Worm (Caenorhabditis elegans) whole organism, L2 larva: ENCODE measurements around the gene idpb-2.

Source experiments
- C34F6.9 ChIP-seq: fragments of 150-350 bp; optimal IDR thresholded peaks from 2 replicates; lab custom pipeline; 2014; ENCODE audit warnings: missing biosample characterization, missing genetic modification characterization
- F13H6.1 ChIP-seq: sonication (generic microtip); optimal IDR thresholded peaks from 2 replicates; lab custom pipeline; 2016; ENCODE audit warnings: missing genetic modification characterization, missing compliant biosample characterization
- R02D3.7 ChIP-seq: fragments of 150-350 bp; optimal IDR thresholded peaks from 2 replicates; lab custom pipeline; 2014; ENCODE audit warnings: missing biosample characterization, missing genetic modification characterization
- ZK546.5 ChIP-seq: sonication (generic microtip); optimal IDR thresholded peaks from 2 replicates; lab custom pipeline; 2017; ENCODE audit warnings: missing biosample characterization, missing genetic modification characterization
- ama-1 ChIP-seq: fragments of 150-350 bp; optimal IDR thresholded peaks from 2 replicates; lab custom pipeline; 2018; ENCODE audit warnings: inconsistent platforms
- blmp-1 ChIP-seq: sonication (generic microtip); optimal IDR thresholded peaks from 2 replicates; lab custom pipeline; 2017; ENCODE audit warnings: missing genetic modification characterization, mild to moderate bottlenecking, missing compliant biosample characterization, antibody characterized with exemption, moderate library complexity; ENCODE audit not compliant: insufficient read depth
- ceh-16 ChIP-seq: fragments of 150-350 bp; optimal IDR thresholded peaks from 2 replicates; lab custom pipeline; 2014; ENCODE audit warnings: missing biosample characterization, missing genetic modification characterization
- crh-2 ChIP-seq: sonication (generic microtip); optimal IDR thresholded peaks from 2 replicates; lab custom pipeline; 2017; ENCODE audit warnings: missing biosample characterization, missing genetic modification characterization
- egl-27 ChIP-seq: sonication (generic microtip); optimal IDR thresholded peaks from 3 replicates; lab custom pipeline; 2017; ENCODE audit warnings: missing biosample characterization, missing genetic modification reagents, missing genetic modification characterization
- elt-1 ChIP-seq: fragments of 150-350 bp; optimal IDR thresholded peaks from 2 replicates; lab custom pipeline; 2014; ENCODE audit warnings: missing biosample characterization, missing genetic modification characterization
- fos-1 ChIP-seq: fragments of 150-350 bp; optimal IDR thresholded peaks from 2 replicates; lab custom pipeline; 2014; ENCODE audit warnings: missing biosample characterization, missing genetic modification characterization
- gmeb-1 ChIP-seq: fragments of 150-350 bp; optimal IDR thresholded peaks from 2 replicates; lab custom pipeline; 2014; ENCODE audit warnings: missing biosample characterization, missing genetic modification characterization
- lin-11 ChIP-seq: fragments of 150-350 bp; sonication (generic microtip); optimal IDR thresholded peaks from 2 replicates; lab custom pipeline; 2014; ENCODE audit warnings: missing biosample characterization, missing genetic modification characterization, inconsistent platforms, mixed read lengths
- lsy-2 ChIP-seq, 2 experiments: fragments of 150-350 bp in 1 of 2; sonication (generic microtip) in 1 of 2; optimal IDR thresholded peaks; 2 replicates each; lab custom pipeline; 2014 to 2017; ENCODE audit warnings: missing biosample characterization in 2 of 2, missing genetic modification characterization in 2 of 2
- nhr-11 ChIP-seq: fragments of 150-350 bp; optimal IDR thresholded peaks from 2 replicates; lab custom pipeline; 2014; ENCODE audit warnings: missing biosample characterization, missing genetic modification characterization
- nhr-12 ChIP-seq: fragments of 150-350 bp; optimal IDR thresholded peaks from 2 replicates; lab custom pipeline; 2014; ENCODE audit warnings: missing biosample characterization, missing genetic modification characterization
- nhr-21 ChIP-seq: fragments of 150-350 bp; optimal IDR thresholded peaks from 2 replicates; lab custom pipeline; 2014; ENCODE audit warnings: missing biosample characterization, missing genetic modification characterization
- nhr-23 ChIP-seq: fragments of 150-350 bp; optimal IDR thresholded peaks from 2 replicates; lab custom pipeline; 2014; ENCODE audit warnings: missing biosample characterization, missing genetic modification reagents, missing genetic modification characterization
- nhr-237 ChIP-seq: fragments of 150-350 bp; optimal IDR thresholded peaks from 2 replicates; lab custom pipeline; 2014; ENCODE audit warnings: missing biosample characterization, missing genetic modification characterization
- nhr-25 ChIP-seq: fragments of 150-350 bp; sonication (generic microtip); optimal IDR thresholded peaks from 3 replicates; lab custom pipeline; 2014; ENCODE audit warnings: missing biosample characterization, missing genetic modification characterization
- nhr-77 ChIP-seq: fragments of 150-350 bp; optimal IDR thresholded peaks from 2 replicates; lab custom pipeline; 2014; ENCODE audit warnings: missing biosample characterization, missing genetic modification characterization
- peb-1 ChIP-seq: fragments of 150-350 bp; optimal IDR thresholded peaks from 2 replicates; lab custom pipeline; 2014; ENCODE audit warnings: missing biosample characterization, missing genetic modification characterization
- skn-1 ChIP-seq: sonication (generic microtip); optimal IDR thresholded peaks from 2 replicates; lab custom pipeline; 2017; ENCODE audit warnings: missing biosample characterization, missing genetic modification characterization
- sma-3 ChIP-seq: sonication (generic microtip); optimal IDR thresholded peaks from 2 replicates; lab custom pipeline; 2016; ENCODE audit warnings: missing genetic modification reagents, missing genetic modification characterization, missing compliant biosample characterization
- sma-9 ChIP-seq, 2 experiments: fragments of 150-350 bp in 1 of 2; sonication (generic microtip) in 1 of 2; optimal IDR thresholded peaks; 2 replicates each; lab custom pipeline; 2014 to 2016; ENCODE audit warnings: missing genetic modification characterization in 2 of 2, mild to moderate bottlenecking in 1 of 2, missing biosample characterization in 1 of 2, missing compliant biosample characterization in 1 of 2, missing genetic modification reagents in 1 of 2, moderate library complexity in 1 of 2
- unc-39 ChIP-seq: fragments of 150-350 bp; optimal IDR thresholded peaks from 2 replicates; lab custom pipeline; 2014; ENCODE audit warnings: missing biosample characterization, missing genetic modification characterization
- unc-55 ChIP-seq: fragments of 150-350 bp; sonication (generic microtip); optimal IDR thresholded peaks from 3 replicates; lab custom pipeline; 2014; ENCODE audit warnings: missing biosample characterization, missing genetic modification reagents, missing genetic modification characterization
- unc-62 ChIP-seq: fragments of 150-350 bp; optimal IDR thresholded peaks from 2 replicates; lab custom pipeline; 2014; ENCODE audit warnings: missing biosample characterization, missing genetic modification reagents, missing genetic modification characterization
- zag-1 ChIP-seq: fragments of 150-350 bp; optimal IDR thresholded peaks from 2 replicates; lab custom pipeline; 2014; ENCODE audit warnings: missing biosample characterization, missing genetic modification characterization
- ztf-1 ChIP-seq: fragments of 200-800 bp; sonication (Bioruptor generic); conservative IDR thresholded peaks from 2 replicates; pipeline ENCODE4 v1.3.6; 2022; ENCODE audit warnings: missing genetic modification characterization, missing compliant biosample characterization
- ztf-11 ChIP-seq: sonication (generic microtip); optimal IDR thresholded peaks from 2 replicates; lab custom pipeline; 2017; ENCODE audit warnings: missing biosample characterization, missing genetic modification characterization
- ztf-4 ChIP-seq: fragments of 150-350 bp; optimal IDR thresholded peaks from 2 replicates; lab custom pipeline; 2014; ENCODE audit warnings: missing biosample characterization, missing genetic modification characterization

idpb-2 gene

ce11 chrII:5105020-5105419 lies 35.6 kb upstream of the idpb-2 start (continued):
- peak in 1 of 2 experiments; percentile 49 for TF ChIP-seq lsy-2 (tag; optimal IDR thresholded peaks at IDR 0.05; lab: Kevin White, UChicago)
- TF ChIP-seq ama-1 (lab: Kevin White, UChicago) = no peak
- no peak for TF ChIP-seq nhr-12 (tag; lab: Kevin White, UChicago)
- no peak for TF ChIP-seq ceh-16 (tag; lab: Kevin White, UChicago)
- TF ChIP-seq gmeb-1 = peak; percentile 67
- no peak for TF ChIP-seq ZK546.5 (tag; lab: Kevin White, UChicago)
- TF ChIP-seq fos-1 = peak; percentile 79
- peak; percentile 35 for TF ChIP-seq blmp-1 (tag; lab: Kevin White, UChicago)
- TF ChIP-seq egl-27 (tag; lab: Kevin White, UChicago) = peak; percentile 53
- no peak for TF ChIP-seq nhr-11 (tag; lab: Kevin White, UChicago)
- TF ChIP-seq nhr-25 (tag; lab: Kevin White, UChicago) = no peak
- no peak for TF ChIP-seq R02D3.7 (tag; lab: Kevin White, UChicago)
- TF ChIP-seq ztf-4 (tag; lab: Kevin White, UChicago) = peak; percentile 36
- no peak for TF ChIP-seq nhr-237
- TF ChIP-seq unc-55 (GFP tag; lab: Kevin White, UChicago) = peak; percentile 79
- TF ChIP-seq ztf-1 (GFP tag; lab: Robert Waterston, UW) = no peak

DNA sequence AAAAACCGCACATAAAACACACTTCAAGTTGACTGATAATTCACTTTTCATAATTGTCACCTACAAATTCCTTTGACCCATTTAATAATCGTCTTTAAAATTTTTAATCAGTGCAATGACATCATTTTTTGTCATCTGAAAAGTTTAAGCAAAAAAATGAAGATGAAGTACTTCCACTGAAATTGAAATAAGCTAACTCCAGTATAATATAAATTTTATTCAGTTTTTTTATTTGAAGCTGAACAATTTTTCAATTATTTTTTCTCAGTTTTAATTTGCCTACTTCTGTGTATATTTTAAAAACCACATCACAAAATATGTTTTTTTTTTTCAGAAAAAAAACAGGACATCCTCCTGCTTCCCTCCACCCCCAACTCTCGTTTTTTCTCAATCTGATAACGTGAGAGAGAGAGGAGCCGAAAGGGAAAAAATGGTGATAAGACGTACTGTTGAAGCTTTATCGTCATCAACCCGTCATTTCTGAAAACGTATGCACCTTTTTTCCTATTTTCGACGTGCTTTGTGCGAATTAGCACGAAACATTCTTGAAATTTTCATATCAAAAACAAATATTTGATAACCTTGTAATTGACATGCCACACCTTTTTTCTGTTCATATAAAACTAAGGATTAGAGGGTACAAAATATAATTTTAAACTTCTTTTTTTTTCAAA lies 34.5 kb upstream of the idpb-2 start, which contains the start of the genes C04G6.11 and mpk-2:
Gene C04G6.11 (minus strand): TSS at position 51 of the 674 bp plus-strand sequence.
Gene mpk-2 (plus strand): TSS at position 335 of the 674 bp plus-strand sequence.
- TF ChIP-seq sma-9 (GFP tag; optimal IDR thresholded peaks at IDR 0.05; lab: Kevin White, UChicago) = peak; percentile 59
- no peak for TF ChIP-seq sma-9 (tag; optimal IDR thresholded peaks at IDR 0.05; lab: Kevin White, UChicago)
- TF ChIP-seq lin-11 (tag; lab: Kevin White, UChicago) = no peak
- no peak for TF ChIP-seq nhr-21 (tag; lab: Kevin White, UChicago)
- TF ChIP-seq fos-1 = peak; percentile 73
- TF ChIP-seq F13H6.1 = peak; percentile 33
- TF ChIP-seq crh-2 (tag; lab: Kevin White, UChicago) = peak; percentile 24
- peak; percentile 25 for TF ChIP-seq gmeb-1

DNA sequence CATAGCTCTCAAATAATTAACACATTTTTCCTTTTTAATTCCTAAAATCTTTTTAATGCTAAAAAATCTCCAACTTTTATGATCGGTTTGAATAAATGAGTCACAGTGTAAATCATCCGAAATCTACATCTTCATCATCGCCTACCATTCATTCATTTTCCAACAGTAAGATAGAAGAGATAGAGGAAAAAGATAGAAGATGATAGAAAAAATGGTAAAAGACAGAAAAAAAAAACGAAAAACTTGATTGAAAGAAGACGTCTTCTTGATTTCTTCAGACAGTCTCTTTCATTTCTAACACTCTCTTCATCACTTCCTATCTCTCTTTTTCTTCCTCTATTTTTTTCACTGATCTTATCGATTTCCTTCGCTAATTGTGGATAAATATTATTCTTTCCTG lies 33.8 kb upstream of the idpb-2 start:
- TF ChIP-seq fos-1 (peak; percentile 34), zag-1 (tag; lab: Kevin White, UChicago) (no peak), blmp-1 (tag; lab: Kevin White, UChicago) (peak; percentile 46), ztf-1 (GFP tag; lab: Robert Waterston, UW) (no peak)

ce11 chrII:5101701-5102100 lies 32.3 kb upstream of the idpb-2 start, which contains the start of the genes idpb-3 and idpb-1:
Gene idpb-3 (minus strand): TSS chrII:5101801.
Gene idpb-1 (plus strand): TSS chrII:5101984.
- TF ChIP-seq nhr-23 (no peak), unc-39 (no peak), skn-1 (tag; lab: Kevin White, UChicago) (no peak), ceh-16 (tag; lab: Kevin White, UChicago) (no peak), lin-11 (tag; lab: Kevin White, UChicago) (no peak), nhr-11 (tag; lab: Kevin White, UChicago) (no peak), nhr-77 (tag; lab: Kevin White, UChicago) (no peak), egl-27 (tag; lab: Kevin White, UChicago) (no peak), sma-3 (GFP tag; lab: Kevin White, UChicago) (no peak), peb-1 (no peak), nhr-21 (tag; lab: Kevin White, UChicago) (no peak), unc-62 (GFP tag; lab: Kevin White, UChicago) (no peak)

- no peak for TF ChIP-seq F13H6.1
- TF ChIP-seq unc-62 (GFP tag; lab: Kevin White, UChicago) = no peak
- no peak for TF ChIP-seq fos-1
- no peak for TF ChIP-seq elt-1
- no peak for TF ChIP-seq nhr-23
- no peak for TF ChIP-seq skn-1 (tag; lab: Kevin White, UChicago)
- TF ChIP-seq C34F6.9 (tag; lab: Kevin White, UChicago) = no peak
- no peak for TF ChIP-seq ztf-11 (tag; lab: Kevin White, UChicago)
- TF ChIP-seq peb-1 = no peak
- TF ChIP-seq lin-11 (tag; lab: Kevin White, UChicago) = no peak
- no peak for TF ChIP-seq nhr-237
- no peak for TF ChIP-seq sma-3 (GFP tag; lab: Kevin White, UChicago)
Measured at ce11 chrII:5099649-5100048, 30.2 kb upstream of the idpb-2 start, which contains the start of gene C04G6.6. Gene C04G6.6 (minus strand): TSS chrII:5099749.
